Worm (Caenorhabditis elegans): ENCODE measurements around the gene slc-25A26.
"Not testable (repeated sequence)": the region's sequence is repeated elsewhere in the genome, so short reads cannot be mapped to it uniquely, and the experiment has no call there.

slc-25A26 gene

ce11 chrIV:8954126-8954525 lies 23.9 kb downstream of the slc-25A26 start:
- TF ChIP-seq mes-2 (tag; optimal IDR thresholded peaks at IDR 0.05; ENCODE audit: poor library complexity, severe bottlenecking), result no peak
- peak in 1 of 2 experiments; percentile 36 for TF ChIP-seq mdl-1 (tag; optimal IDR thresholded peaks at IDR 0.05)

ce11 chrIV:8956189-8956588 lies 25.9 kb downstream of the slc-25A26 start, which contains the start of gene tpra-1:
TSS of gene tpra-1 (plus strand) at chrIV:8956489.
- TF ChIP-seq snpc-1.2 (GFP tag; IDR thresholded peaks at IDR 0.05), result no peak
- peak in 1 of 2 experiments; percentile 38 for TF ChIP-seq unc-62 (GFP tag; optimal IDR thresholded peaks at IDR 0.05 in 1 of 2)
- no peak for TF ChIP-seq unc-62 (tag; optimal IDR thresholded peaks at IDR 0.05)

- TF ChIP-seq T20F7.1 (GFP tag; optimal IDR thresholded peaks at IDR 0.05), result peak; percentile 55
Observed at ce11 chrIV:8961109-8961508, 30.9 kb downstream of the slc-25A26 start.

- TF ChIP-seq madf-5 (GFP tag; IDR thresholded peaks at IDR 0.05), result 0 out of 4 replicates have a peak, but pooled peaks of 1 of the 2 experiments have one; percentile 62
- peak; percentile 94 for TF ChIP-seq lim-7 (GFP tag; IDR thresholded peaks at IDR 0.05)
- TF ChIP-seq Y105C5A.15 (GFP tag; IDR thresholded peaks at IDR 0.05), result peak; percentile 67; the same call in 1 of the 2 replicates
- peak; percentile 62 for TF ChIP-seq nhr-41 (GFP tag; IDR thresholded peaks at IDR 0.05)
- 0 out of 2 replicates have a peak, but pooled peaks have one; percentile 64 for TF ChIP-seq dmd-8 (GFP tag; IDR thresholded peaks at IDR 0.05)
- peak; percentile 41; the same call in 1 of the 2 replicates for TF ChIP-seq pha-4 (GFP tag; IDR thresholded peaks at IDR 0.05)
- TF ChIP-seq pha-4 (tag; optimal IDR thresholded peaks at IDR 0.05), result not testable (repeated sequence)
- 0 out of 2 replicates have a peak, but pooled peaks have one; percentile 28 for TF ChIP-seq php-3 (GFP tag; IDR thresholded peaks at IDR 0.05)
- TF ChIP-seq snpc-1.2 (GFP tag; IDR thresholded peaks at IDR 0.05), result peak; percentile 81
- TF ChIP-seq D1046.2 (GFP tag; IDR thresholded peaks at IDR 0.05), result peak; percentile 68; the same call in 1 of the 2 replicates
- 0 out of 2 replicates have a peak, but pooled peaks have one; percentile 23 for TF ChIP-seq arid-1 (GFP tag; conservative IDR thresholded peaks at IDR 0.05)
- peak; percentile 58; the same call in 1 of the 2 replicates for TF ChIP-seq Y48G9A.11 (GFP tag; IDR thresholded peaks at IDR 0.05)
- TF ChIP-seq vab-7 (GFP tag; IDR thresholded peaks at IDR 0.05), result peak; percentile 50; the same call in 1 of the 2 replicates
- peak; percentile 49; the same call in 1 of the 2 replicates for TF ChIP-seq tra-1 (GFP tag; IDR thresholded peaks at IDR 0.05)
- peak; percentile 65; the same call in 1 of the 2 replicates for TF ChIP-seq lin-38 (GFP tag; IDR thresholded peaks at IDR 0.05)
Observed at ce11 chrIV:8964042-8964441, 33.8 kb downstream of the slc-25A26 start.

- TF ChIP-seq php-3 (GFP tag; IDR thresholded peaks at IDR 0.05) (no peak), fkh-10 (GFP tag; optimal IDR thresholded peaks at IDR 0.05) (no peak), egl-27 (tag; optimal IDR thresholded peaks at IDR 0.05) (no peak), lin-1 (GFP tag; IDR thresholded peaks at IDR 0.05) (no peak), zfp-3 (GFP tag; conservative IDR thresholded peaks at IDR 0.05) (no peak), fos-1 (tag; optimal IDR thresholded peaks at IDR 0.05) (no peak), F37D6.2 (tag; optimal IDR thresholded peaks at IDR 0.05) (no peak), mdt-29 (GFP tag; IDR thresholded peaks at IDR 0.05) (no peak), dmd-8 (GFP tag; IDR thresholded peaks at IDR 0.05) (no peak), nhr-25 (tag; optimal IDR thresholded peaks at IDR 0.05; ENCODE audit: borderline replicate concordance, insufficient read depth) (no peak), zip-11 (GFP tag; IDR thresholded peaks at IDR 0.05) (no peak), F10B5.3 (tag; optimal IDR thresholded peaks at IDR 0.05) (no peak), sdz-12 (GFP tag; optimal IDR thresholded peaks at IDR 0.05) (no peak), mxl-2 (GFP tag; conservative IDR thresholded peaks at IDR 0.05) (no peak), dmd-6 (GFP tag; IDR thresholded peaks at IDR 0.05) (no peak)
Observed at ce11 chrIV:8965883-8966282, 35.6 kb downstream of the slc-25A26 start, which contains the start of gene C53B4.2. TSS of gene C53B4.2 (plus strand) at chrIV:8966183.
